Fruit fly (Drosophila melanogaster) whole organism, prepupa: ENCODE results near the gene CG12010.

Experiments used
- Blimp-1 ChIP-seq: fragments of 200-800 bp; sonication (Bioruptor generic); optimal IDR thresholded peaks from 3 replicates; lab custom pipeline; 2017; ENCODE audit warnings: missing biosample characterization, missing genetic modification characterization, mild to moderate bottlenecking, moderate library complexity, missing genetic modification reagents
- CG10631 ChIP-seq: fragments of 200-800 bp; sonication (Bioruptor generic); optimal IDR thresholded peaks from 2 replicates; lab custom pipeline; 2016; ENCODE audit warnings: missing biosample characterization, missing genetic modification characterization
- CG10669 ChIP-seq: fragments of 200-800 bp; sonication (Bioruptor generic); optimal IDR thresholded peaks from 3 replicates; lab custom pipeline; 2018; ENCODE audit warnings: missing biosample characterization, mild to moderate bottlenecking, missing genetic modification characterization, moderate library complexity
- CG11294 ChIP-seq: fragments of 200-800 bp; sonication (Bioruptor generic); IDR thresholded peaks from 2 replicates; pipeline ENCODE4 v1.3.6; 2022; ENCODE audit warnings: missing biosample characterization, missing genetic modification characterization
- CG11902 ChIP-seq: fragments of 200-800 bp; sonication (Bioruptor generic); optimal IDR thresholded peaks from 3 replicates; lab custom pipeline; 2016; ENCODE audit warnings: missing biosample characterization, missing genetic modification characterization
- CG15336 ChIP-seq: fragments of 200-800 bp; sonication (Bioruptor generic); IDR thresholded peaks from 2 replicates; pipeline ENCODE4 v1.3.6; 2022; ENCODE audit warnings: missing biosample characterization, missing genetic modification characterization
- CG1621 ChIP-seq: fragments of 200-800 bp; sonication (Bioruptor generic); optimal IDR thresholded peaks from 3 replicates; lab custom pipeline; 2018; ENCODE audit warnings: missing biosample characterization, mild to moderate bottlenecking, missing genetic modification characterization
- CG16779 ChIP-seq: fragments of 200-800 bp; sonication (Bioruptor generic); optimal IDR thresholded peaks from 3 replicates; lab custom pipeline; 2017; ENCODE audit warnings: missing biosample characterization, mild to moderate bottlenecking, missing genetic modification characterization
- CG3032 ChIP-seq: fragments of 200-800 bp; optimal IDR thresholded peaks from 2 replicates; lab custom pipeline; 2019; ENCODE audit warnings: missing biosample characterization, mild to moderate bottlenecking, missing genetic modification characterization, moderate library complexity
- CG31627 ChIP-seq: fragments of 200-800 bp; sonication (Bioruptor generic); optimal IDR thresholded peaks from 3 replicates; lab custom pipeline; 2016; ENCODE audit warnings: missing biosample characterization, missing genetic modification characterization
- CG4318 ChIP-seq: fragments of 200-800 bp; sonication (Bioruptor generic); optimal IDR thresholded peaks from 3 replicates; lab custom pipeline; 2017; ENCODE audit warnings: missing biosample characterization, mild to moderate bottlenecking, missing genetic modification characterization
- CG8319 ChIP-seq: fragments of 200-800 bp; sonication (Bioruptor generic); optimal IDR thresholded peaks from 3 replicates; lab custom pipeline; 2016; ENCODE audit warnings: missing biosample characterization, missing genetic modification characterization
- CG8632 ChIP-seq: fragments of 200-800 bp; sonication (Bioruptor generic); optimal IDR thresholded peaks from 3 replicates; lab custom pipeline; 2016; ENCODE audit warnings: missing biosample characterization, missing genetic modification characterization
- Eip75B ChIP-seq: fragments of 200-800 bp; sonication (Bioruptor generic); optimal IDR thresholded peaks from 3 replicates; lab custom pipeline; 2016; ENCODE audit warnings: missing biosample characterization, missing genetic modification characterization
- Eip93F ChIP-seq: fragments of 200-800 bp; sonication (Bioruptor generic); optimal IDR thresholded peaks from 2 replicates; lab custom pipeline; 2016; ENCODE audit warnings: missing biosample characterization, mild to moderate bottlenecking, missing genetic modification characterization
- Gug ChIP-seq: fragments of 200-800 bp; sonication (Bioruptor generic); IDR thresholded peaks from 2 replicates; pipeline ENCODE4 v1.3.6; 2022; ENCODE audit warnings: missing biosample characterization, missing genetic modification characterization
- Hr4 ChIP-seq: fragments of 200-800 bp; sonication (Bioruptor generic); optimal IDR thresholded peaks from 3 replicates; lab custom pipeline; 2016; ENCODE audit warnings: missing biosample characterization, missing genetic modification characterization
- Sox102F ChIP-seq: fragments of 200-800 bp; sonication (Bioruptor generic); optimal IDR thresholded peaks from 2 replicates; lab custom pipeline; 2016; ENCODE audit warnings: missing biosample characterization, mild to moderate bottlenecking, missing genetic modification characterization
- Sox14 ChIP-seq: fragments of 200-800 bp; sonication (Bioruptor generic); optimal IDR thresholded peaks from 3 replicates; lab custom pipeline; 2016; ENCODE audit warnings: missing biosample characterization, missing genetic modification characterization
- Sox15 ChIP-seq: fragments of 200-800 bp; sonication (Bioruptor generic); optimal IDR thresholded peaks from 3 replicates; lab custom pipeline; 2016; ENCODE audit warnings: missing biosample characterization, missing genetic modification characterization
- acj6 ChIP-seq: fragments of 200-800 bp; sonication (Bioruptor generic); optimal IDR thresholded peaks from 3 replicates; lab custom pipeline; 2016; ENCODE audit warnings: missing biosample characterization, missing genetic modification characterization
- cyc ChIP-seq: fragments of 200-800 bp; sonication (Bioruptor generic); optimal IDR thresholded peaks from 3 replicates; lab custom pipeline; 2016; ENCODE audit warnings: missing biosample characterization, missing genetic modification characterization
- dsx ChIP-seq: fragments of 200-800 bp; optimal IDR thresholded peaks from 3 replicates; lab custom pipeline; 2019; ENCODE audit warnings: missing biosample characterization, mild to moderate bottlenecking, missing genetic modification characterization, moderate library complexity; ENCODE audit not compliant: poor library complexity, severe bottlenecking
- lz ChIP-seq: fragments of 200-800 bp; sonication (Bioruptor generic); optimal IDR thresholded peaks from 3 replicates; lab custom pipeline; 2016; ENCODE audit warnings: missing biosample characterization, missing genetic modification characterization
- svp ChIP-seq: fragments of 200-800 bp; sonication (Bioruptor generic); peaks from one replicate; lab custom pipeline; 2016; ENCODE audit warnings: missing biosample characterization, missing genetic modification characterization
- vri ChIP-seq: fragments of 200-800 bp; sonication (Bioruptor generic); optimal IDR thresholded peaks from 3 replicates; lab custom pipeline; 2016; ENCODE audit warnings: missing biosample characterization, mild to moderate bottlenecking, missing genetic modification characterization

Gene CG12010

dm6 chr3L:3349825-3350123 is 24.3 kb upstream of the CG12010 start:
- TF ChIP-seq CG31627 (GFP tag; lab: Kevin White, UChicago) (no peak), Eip75B (GFP tag; lab: Kevin White, UChicago) (no peak), CG3032 (tag; lab: Kevin White, UChicago) (no peak), Eip93F (no peak)

dm6 chr3L:3350572-3351343 is 23.3 kb upstream of the CG12010 start:
- TF ChIP-seq Gug (GFP tag; lab: Robert Waterston, UW): no peak
- peak; percentile 78 for TF ChIP-seq vri

- TF ChIP-seq Hr4 (GFP tag; lab: Kevin White, UChicago) (no peak), CG15336 (GFP tag; lab: Robert Waterston, UW) (no peak), dsx (GFP tag; lab: Kevin White, UChicago) (no peak), Gug (GFP tag; lab: Robert Waterston, UW) (no peak), CG10631 (GFP tag; lab: Kevin White, UChicago) (no peak), Sox102F (GFP tag; lab: Kevin White, UChicago) (no peak), Eip93F (no peak), svp (GFP tag; lab: Kevin White, UChicago) (no peak), acj6 (GFP tag; lab: Kevin White, UChicago) (no peak), CG10669 (GFP tag; lab: Kevin White, UChicago) (no peak)
Measured at dm6 chr3L:3351814-3352359, 22.2 kb upstream of the CG12010 start.

- TF ChIP-seq Sox15 (no peak), Blimp-1 (GFP tag; lab: Kevin White, UChicago) (peak; percentile 44)
- TF ChIP-seq, all 60 proteins: peak for 1
Measured at dm6 chr3L:3352516-3352915, 21.6 kb upstream of the CG12010 start.

dm6 chr3L:3353297-3353696 is 20.8 kb upstream of the CG12010 start:
- no peak for TF ChIP-seq cyc (GFP tag; lab: Kevin White, UChicago)
- peak; percentile 77 for TF ChIP-seq svp (GFP tag; lab: Kevin White, UChicago)
- TF ChIP-seq, all 60 proteins: peak for 1

dm6 chr3L:3369256-3369655 is 4.8 kb upstream of the CG12010 start, which contains the start of gene Drs:
Drs (plus strand) TSS chr3L:3369556.
- TF ChIP-seq CG4318 (GFP tag; lab: Kevin White, UChicago) (no peak), CG1621 (no peak), CG11902 (GFP tag; lab: Kevin White, UChicago) (no peak), CG8632 (GFP tag; lab: Kevin White, UChicago) (no peak), svp (GFP tag; lab: Kevin White, UChicago) (no peak), Blimp-1 (GFP tag; lab: Kevin White, UChicago) (no peak), CG16779 (tag; lab: Kevin White, UChicago) (no peak), Eip75B (GFP tag; lab: Kevin White, UChicago) (no peak), CG8319 (GFP tag; lab: Kevin White, UChicago) (no peak), vri (no peak), lz (GFP tag; lab: Kevin White, UChicago) (no peak), CG11294 (no peak), dsx (GFP tag; lab: Kevin White, UChicago) (no peak)

- peak; percentile 90 for TF ChIP-seq Sox14 (GFP tag; lab: Kevin White, UChicago)
- no peak for TF ChIP-seq Sox15
- TF ChIP-seq, all 60 proteins: peak for 1
Measured at dm6 chr3L:3376551-3376950, 2.5 kb downstream of the CG12010 start, which contains the start of gene CG12012. CG12012 (plus strand) TSS chr3L:3376757.
